Worm (Caenorhabditis elegans) whole organism, L1 larva: ENCODE measurements around the gene syx-2.

Experiments used
- C16A3.4 ChIP-seq: fragments of 150-350 bp; optimal IDR thresholded peaks from 2 replicates; lab custom pipeline; 2014; ENCODE audit warnings: missing biosample characterization, missing genetic modification characterization
- F16B12.6 ChIP-seq: fragments of 150-350 bp; optimal IDR thresholded peaks from 2 replicates; lab custom pipeline; 2014; ENCODE audit warnings: missing biosample characterization, missing genetic modification characterization
- aha-1 ChIP-seq: fragments of 150-350 bp; optimal IDR thresholded peaks from 2 replicates; lab custom pipeline; 2014; ENCODE audit warnings: missing biosample characterization, missing genetic modification characterization
- aly-2 ChIP-seq: fragments of 150-350 bp; optimal IDR thresholded peaks from 2 replicates; lab custom pipeline; 2014; ENCODE audit warnings: missing biosample characterization, missing genetic modification characterization
- blmp-1 ChIP-seq: fragments of 150-350 bp; optimal IDR thresholded peaks from 2 replicates; lab custom pipeline; 2014; ENCODE audit warnings: missing biosample characterization, missing genetic modification characterization
- ceh-63 ChIP-seq: fragments of 200-800 bp; sonication (Bioruptor generic); optimal IDR thresholded peaks from 2 replicates; lab custom pipeline; 2018; ENCODE audit warnings: mild to moderate bottlenecking, missing genetic modification characterization, missing compliant biosample characterization
- ceh-8 ChIP-seq: fragments of 200-800 bp; sonication (Bioruptor generic); optimal IDR thresholded peaks from 2 replicates; lab custom pipeline; 2018; ENCODE audit warnings: mild to moderate bottlenecking, missing genetic modification characterization, moderate library complexity, missing compliant biosample characterization
- ceh-82 ChIP-seq, 3 experiments: fragments of 150-350 bp in 1 of 3; sonication (generic microtip) in 2 of 3; optimal IDR thresholded peaks; 2 replicates each; lab custom pipeline; 2014 to 2017; ENCODE audit warnings: missing biosample characterization in 3 of 3, missing genetic modification characterization in 3 of 3
- ceh-90 ChIP-seq: sonication (generic microtip); optimal IDR thresholded peaks from 2 replicates; lab custom pipeline; 2016; ENCODE audit warnings: missing genetic modification characterization, missing compliant biosample characterization
- dpl-1 ChIP-seq, 3 experiments: fragments of 150-350 bp in 2 of 3; sonication (generic microtip) in 1 of 3; optimal IDR thresholded peaks; 2 replicates each; lab custom pipeline; 2014 to 2017; ENCODE audit warnings: missing biosample characterization in 3 of 3, missing genetic modification characterization in 3 of 3, missing genetic modification reagents in 3 of 3
- dsc-1 ChIP-seq: sonication (generic microtip); optimal IDR thresholded peaks from 2 replicates; lab custom pipeline; 2016; ENCODE audit warnings: mild to moderate bottlenecking, missing genetic modification characterization, missing compliant biosample characterization
- efl-3 ChIP-seq: fragments of 200-800 bp; sonication (Bioruptor generic); optimal IDR thresholded peaks from 2 replicates; lab custom pipeline; 2018; ENCODE audit warnings: mild to moderate bottlenecking, missing genetic modification characterization, missing compliant biosample characterization
- egl-27 ChIP-seq, 2 experiments: fragments of 150-350 bp in 1 of 2; sonication (generic microtip); optimal IDR thresholded peaks; 3 replicates each; lab custom pipeline; 2017 to 2018; ENCODE audit warnings: missing biosample characterization in 2 of 2, missing genetic modification characterization in 2 of 2, missing genetic modification reagents in 2 of 2
- elt-2 ChIP-seq: sonication (generic microtip); optimal IDR thresholded peaks from 2 replicates; lab custom pipeline; 2016; ENCODE audit warnings: missing genetic modification characterization, mild to moderate bottlenecking, inconsistent platforms, missing compliant biosample characterization, missing genetic modification reagents
- elt-3 ChIP-seq, 6 experiments: fragments of 150-350 bp in 1 of 6; sonication (generic microtip); optimal IDR thresholded peaks; 2 replicates each; lab custom pipeline; 2017 to 2018; ENCODE audit warnings: missing biosample characterization in 6 of 6, missing genetic modification characterization in 6 of 6, inconsistent platforms in 1 of 6
- fkh-10 ChIP-seq: sonication (generic microtip); optimal IDR thresholded peaks from 2 replicates; lab custom pipeline; 2017; ENCODE audit warnings: missing biosample characterization, missing genetic modification reagents, missing genetic modification characterization
- fkh-4 ChIP-seq: sonication (generic microtip); optimal IDR thresholded peaks from 2 replicates; lab custom pipeline; 2016; ENCODE audit warnings: missing compliant biosample characterization, missing genetic modification characterization, borderline replicate concordance
- fkh-8 ChIP-seq: sonication (generic microtip); optimal IDR thresholded peaks from 2 replicates; lab custom pipeline; 2016; ENCODE audit warnings: mild to moderate bottlenecking, missing genetic modification characterization, missing compliant biosample characterization
- fos-1 ChIP-seq: fragments of 150-350 bp; optimal IDR thresholded peaks from 2 replicates; lab custom pipeline; 2014; ENCODE audit warnings: missing biosample characterization, missing genetic modification characterization
- grh-1 ChIP-seq: fragments of 200-800 bp; sonication (Bioruptor generic); IDR thresholded peaks from 2 replicates; pipeline ENCODE4 v1.3.6; 2022; ENCODE audit warnings: missing genetic modification reagents, missing genetic modification characterization, missing compliant biosample characterization
- hlh-17 ChIP-seq: fragments of 200-800 bp; sonication (Bioruptor generic); optimal IDR thresholded peaks from 2 replicates; lab custom pipeline; 2018; ENCODE audit warnings: missing genetic modification characterization, mild to moderate bottlenecking, missing compliant biosample characterization, moderate library complexity, borderline replicate concordance
- hlh-4 ChIP-seq: sonication (generic microtip); optimal IDR thresholded peaks from 2 replicates; lab custom pipeline; 2016; ENCODE audit warnings: mild to moderate bottlenecking, missing genetic modification characterization, missing compliant biosample characterization
- isw-1 ChIP-seq: fragments of 200-800 bp; sonication (Bioruptor generic); IDR thresholded peaks from 2 replicates; pipeline ENCODE4 v1.3.6; 2022; ENCODE audit warnings: missing genetic modification characterization, missing compliant biosample characterization
- jun-1 ChIP-seq: fragments of 150-350 bp; optimal IDR thresholded peaks from 2 replicates; lab custom pipeline; 2014; ENCODE audit warnings: missing biosample characterization, missing genetic modification reagents, missing genetic modification characterization
- lin-14 ChIP-seq: fragments of 200-800 bp; sonication (Bioruptor generic); optimal IDR thresholded peaks from 2 replicates; lab custom pipeline; 2018; ENCODE audit warnings: mild to moderate bottlenecking, missing genetic modification characterization, moderate library complexity, missing compliant biosample characterization
- lin-35 ChIP-seq, 2 experiments: fragments of 150-350 bp; optimal IDR thresholded peaks; 2 replicates each; lab custom pipeline; 2014; ENCODE audit warnings: missing biosample characterization in 2 of 2, missing genetic modification characterization in 2 of 2, missing genetic modification reagents in 2 of 2
- lin-39 ChIP-seq: fragments of 150-350 bp; optimal IDR thresholded peaks from 2 replicates; lab custom pipeline; 2014; ENCODE audit warnings: missing biosample characterization, missing genetic modification reagents, missing genetic modification characterization
- lir-3 ChIP-seq: sonication (generic microtip); optimal IDR thresholded peaks from 2 replicates; lab custom pipeline; 2016; ENCODE audit warnings: mild to moderate bottlenecking, missing genetic modification characterization, moderate library complexity, missing compliant biosample characterization; ENCODE audit not compliant: poor library complexity
- lsy-2 ChIP-seq, 2 experiments: fragments of 150-350 bp; optimal IDR thresholded peaks; 2 replicates each; lab custom pipeline; 2014; ENCODE audit warnings: missing biosample characterization in 2 of 2, missing genetic modification characterization in 2 of 2
- mab-9 ChIP-seq: fragments of 200-800 bp; sonication (Bioruptor generic); IDR thresholded peaks from 2 replicates; pipeline ENCODE4 v1.3.6; 2022; ENCODE audit warnings: missing genetic modification reagents, missing genetic modification characterization, missing compliant biosample characterization
- mep-1 ChIP-seq: fragments of 150-350 bp; optimal IDR thresholded peaks from 2 replicates; lab custom pipeline; 2014; ENCODE audit warnings: missing biosample characterization, missing genetic modification characterization
- nhr-19 ChIP-seq: fragments of 200-800 bp; sonication (Bioruptor generic); conservative IDR thresholded peaks from 2 replicates; pipeline ENCODE4 v1.3.6; 2022; ENCODE audit warnings: missing genetic modification characterization, missing compliant biosample characterization
- nhr-20 ChIP-seq: sonication (generic microtip); optimal IDR thresholded peaks from 2 replicates; lab custom pipeline; 2016; ENCODE audit warnings: mild to moderate bottlenecking, missing genetic modification characterization, missing compliant biosample characterization
- nhr-47 ChIP-seq: sonication (generic microtip); optimal IDR thresholded peaks from 2 replicates; lab custom pipeline; 2016; ENCODE audit warnings: mild to moderate bottlenecking, missing genetic modification characterization, moderate library complexity, missing compliant biosample characterization
- nhr-71 ChIP-seq: sonication (generic microtip); optimal IDR thresholded peaks from 2 replicates; lab custom pipeline; 2016; ENCODE audit warnings: mild to moderate bottlenecking, missing genetic modification characterization, moderate library complexity, missing compliant biosample characterization
- nhr-76 ChIP-seq: sonication (generic microtip); optimal IDR thresholded peaks from 2 replicates; lab custom pipeline; 2017; ENCODE audit warnings: missing biosample characterization, missing genetic modification characterization
- nhr-77 ChIP-seq: fragments of 150-350 bp; optimal IDR thresholded peaks from 2 replicates; lab custom pipeline; 2014; ENCODE audit warnings: missing biosample characterization, missing genetic modification characterization
- nhr-85 ChIP-seq: sonication (generic microtip); peaks from one replicate; lab custom pipeline; 2016; ENCODE audit warnings: missing genetic modification characterization, inconsistent platforms, missing compliant biosample characterization
- pqm-1 ChIP-seq: sonication (generic microtip); optimal IDR thresholded peaks from 3 replicates; lab custom pipeline; 2017; ENCODE audit warnings: missing biosample characterization, missing genetic modification characterization
- rnt-1 ChIP-seq: sonication (generic microtip); optimal IDR thresholded peaks from 2 replicates; lab custom pipeline; 2016; ENCODE audit warnings: mild to moderate bottlenecking, missing genetic modification characterization, moderate library complexity, missing compliant biosample characterization
- snu-23 ChIP-seq: sonication (generic microtip); optimal IDR thresholded peaks from 2 replicates; lab custom pipeline; 2016; ENCODE audit warnings: missing genetic modification characterization, missing compliant biosample characterization
- sox-4 ChIP-seq: sonication (generic microtip); optimal IDR thresholded peaks from 2 replicates; lab custom pipeline; 2016; ENCODE audit warnings: missing genetic modification characterization, missing compliant biosample characterization
- sptf-1 ChIP-seq: fragments of 150-350 bp; optimal IDR thresholded peaks from 2 replicates; lab custom pipeline; 2014; ENCODE audit warnings: missing biosample characterization, missing genetic modification characterization
- sup-37 ChIP-seq: fragments of 200-800 bp; sonication (Bioruptor generic); optimal IDR thresholded peaks from 2 replicates; lab custom pipeline; 2018; ENCODE audit warnings: mild to moderate bottlenecking, missing genetic modification characterization, missing compliant biosample characterization
- unc-130 ChIP-seq: fragments of 150-350 bp; optimal IDR thresholded peaks from 2 replicates; lab custom pipeline; 2017; ENCODE audit warnings: missing biosample characterization, missing genetic modification characterization, inconsistent platforms
- unc-30 ChIP-seq: sonication (generic microtip); optimal IDR thresholded peaks from 2 replicates; lab custom pipeline; 2017; ENCODE audit warnings: missing biosample characterization, missing genetic modification characterization
- unc-62 ChIP-seq: fragments of 150-350 bp; optimal IDR thresholded peaks from 2 replicates; lab custom pipeline; 2014; ENCODE audit warnings: missing biosample characterization, missing genetic modification reagents, missing genetic modification characterization
- unc-86 ChIP-seq: sonication (generic microtip); optimal IDR thresholded peaks from 2 replicates; lab custom pipeline; 2016; ENCODE audit warnings: missing genetic modification characterization, missing compliant biosample characterization
- unc-98 ChIP-seq: fragments of 200-800 bp; sonication (Bioruptor generic); IDR thresholded peaks from 2 replicates; pipeline ENCODE4 v1.3.6; 2022; ENCODE audit warnings: missing genetic modification characterization, missing compliant biosample characterization
- zag-1 ChIP-seq: fragments of 150-350 bp; optimal IDR thresholded peaks from 2 replicates; lab custom pipeline; 2014; ENCODE audit warnings: missing biosample characterization, missing genetic modification characterization
- zip-4 ChIP-seq: fragments of 200-800 bp; sonication (Bioruptor generic); optimal IDR thresholded peaks from 2 replicates; lab custom pipeline; 2018; ENCODE audit warnings: mild to moderate bottlenecking, missing genetic modification characterization, moderate library complexity, missing compliant biosample characterization
- ztf-4 ChIP-seq: fragments of 150-350 bp; optimal IDR thresholded peaks from 2 replicates; lab custom pipeline; 2014; ENCODE audit warnings: missing biosample characterization, missing genetic modification characterization

syx-2 gene

ce11 chrX:13974448-13975071 is 14.6 kb downstream of the syx-2 start:
- TF ChIP-seq hlh-4 (tag; lab: Kevin White, UChicago): no peak
- no peak for TF ChIP-seq aly-2 (tag; lab: Kevin White, UChicago)
- TF ChIP-seq zip-4 (GFP tag; lab: Kevin White, UChicago): no peak
- no peak for TF ChIP-seq ceh-63
- TF ChIP-seq ceh-8 (GFP tag; lab: Kevin White, UChicago): no peak
- peak; percentile 96 for TF ChIP-seq blmp-1 (tag; lab: Kevin White, UChicago)
- no peak for TF ChIP-seq fkh-4 (tag; lab: Kevin White, UChicago)
- peak; percentile 35 for TF ChIP-seq nhr-71 (tag; lab: Kevin White, UChicago)
- TF ChIP-seq lin-39 (tag; lab: Kevin White, UChicago): peak; percentile 16
- no peak for TF ChIP-seq nhr-77
- TF ChIP-seq nhr-19 (GFP tag; lab: Robert Waterston, UW): peak; percentile 10; the same call in 1 of the 2 replicates
- TF ChIP-seq fos-1 (tag; lab: Kevin White, UChicago): no peak
- TF ChIP-seq dsc-1 (tag; lab: Kevin White, UChicago): no peak
- TF ChIP-seq isw-1 (GFP tag; lab: Robert Waterston, UW): no peak
- TF ChIP-seq sox-4 (tag; lab: Kevin White, UChicago): no peak
- TF ChIP-seq aha-1: no peak
- peak; percentile 58 for TF ChIP-seq lin-14 (GFP tag; lab: Kevin White, UChicago)
- TF ChIP-seq ceh-82 (tag; optimal IDR thresholded peaks at IDR 0.05; lab: Kevin White, UChicago): no peak
- TF ChIP-seq unc-62 (GFP tag; lab: Kevin White, UChicago): no peak
- TF ChIP-seq grh-1: no peak
- no peak for TF ChIP-seq efl-3
- TF ChIP-seq lsy-2 (tag; optimal IDR thresholded peaks at IDR 0.05; lab: Kevin White, UChicago): peak; percentile 16 to 28
- TF ChIP-seq fkh-10: no peak
- TF ChIP-seq ztf-4 (tag; lab: Kevin White, UChicago): no peak
- no peak for TF ChIP-seq jun-1 (tag; lab: Kevin White, UChicago)
- no peak for TF ChIP-seq C16A3.4 (tag; lab: Kevin White, UChicago)
- peak; percentile 90 for TF ChIP-seq nhr-85 (tag; lab: Kevin White, UChicago)
- TF ChIP-seq elt-2 (tag; lab: Kevin White, UChicago): no peak
- TF ChIP-seq lin-35 (GFP tag; optimal IDR thresholded peaks at IDR 0.05; lab: Kevin White, UChicago): peak in 1 of 2 experiments; percentile 22
- no peak for TF ChIP-seq ceh-90 (tag; lab: Kevin White, UChicago)
- peak; percentile 49 for TF ChIP-seq rnt-1 (tag; lab: Kevin White, UChicago)
- TF ChIP-seq elt-3 (tag; optimal IDR thresholded peaks at IDR 0.05; lab: Kevin White, UChicago): peak in 3 of 6 experiments; percentile 10 to 88 (median 29)
- TF ChIP-seq snu-23 (GFP tag; lab: Kevin White, UChicago): peak; percentile 37
- no peak for TF ChIP-seq sup-37 (GFP tag; lab: Kevin White, UChicago)
- no peak for TF ChIP-seq unc-86 (tag; lab: Kevin White, UChicago)
- no peak for TF ChIP-seq hlh-17 (GFP tag; lab: Kevin White, UChicago)
- TF ChIP-seq nhr-76 (tag; lab: Kevin White, UChicago): no peak
- no peak for TF ChIP-seq pqm-1 (tag; lab: Kevin White, UChicago)
- TF ChIP-seq dpl-1 (GFP tag; optimal IDR thresholded peaks at IDR 0.05; lab: Kevin White, UChicago): no peak
- TF ChIP-seq egl-27 (tag; optimal IDR thresholded peaks at IDR 0.05; lab: Kevin White, UChicago): no peak
- TF ChIP-seq fkh-8 (tag; lab: Kevin White, UChicago): no peak
- no peak for TF ChIP-seq lir-3 (tag; lab: Kevin White, UChicago)
- TF ChIP-seq mab-9 (GFP tag; lab: Robert Waterston, UW): no peak
- TF ChIP-seq nhr-47 (tag; lab: Kevin White, UChicago): no peak
- no peak for TF ChIP-seq unc-30 (tag; lab: Kevin White, UChicago)
- TF ChIP-seq unc-130: peak; percentile 1
- TF ChIP-seq zag-1 (tag; lab: Kevin White, UChicago): no peak
- TF ChIP-seq mep-1 (tag; lab: Kevin White, UChicago): peak; percentile 44
- TF ChIP-seq F16B12.6 (tag; lab: Kevin White, UChicago): no peak
- TF ChIP-seq nhr-20 (tag; lab: Kevin White, UChicago): peak; percentile 65
- TF ChIP-seq sptf-1 (tag; lab: Kevin White, UChicago): no peak
- TF ChIP-seq unc-98 (GFP tag; lab: Robert Waterston, UW): no peak
